Fruit fly (Drosophila melanogaster) whole organism, pupa: ENCODE data around the gene tex.

Source experiments
- CG10348 ChIP-seq: fragments of 200-800 bp; sonication (Bioruptor generic); IDR thresholded peaks from 2 replicates; pipeline ENCODE4 v1.3.6; 2022; ENCODE audit warnings: missing biosample characterization, missing genetic modification characterization
- CG12605 ChIP-seq: fragments of 200-800 bp; sonication (Bioruptor generic); IDR thresholded peaks from 2 replicates; pipeline ENCODE4 v1.3.6; 2022; ENCODE audit warnings: missing biosample characterization, missing genetic modification characterization
- CG13204 ChIP-seq: fragments of 200-800 bp; sonication (Bioruptor generic); optimal IDR thresholded peaks from 2 replicates; lab custom pipeline; 2018; ENCODE audit warnings: missing biosample characterization, mild to moderate bottlenecking, missing genetic modification characterization, moderate library complexity
- CG14655 ChIP-seq: fragments of 200-800 bp; sonication (Bioruptor generic); optimal IDR thresholded peaks from 3 replicates; lab custom pipeline; 2017; ENCODE audit warnings: mild to moderate bottlenecking, missing biosample characterization, missing genetic modification reagents, missing genetic modification characterization
- CG15710 ChIP-seq: fragments of 200-800 bp; sonication (Bioruptor generic); optimal IDR thresholded peaks from 2 replicates; lab custom pipeline; 2018; ENCODE audit warnings: missing biosample characterization, mild to moderate bottlenecking, missing genetic modification characterization, moderate library complexity
- CG17806 ChIP-seq: fragments of 200-800 bp; sonication (Bioruptor generic); optimal IDR thresholded peaks from 2 replicates; lab custom pipeline; 2018; ENCODE audit warnings: missing biosample characterization, mild to moderate bottlenecking, missing genetic modification characterization, moderate library complexity
- CG32121 ChIP-seq: fragments of 200-800 bp; sonication (Bioruptor generic); IDR thresholded peaks from 2 replicates; pipeline ENCODE4 v1.3.6; 2022; ENCODE audit warnings: missing biosample characterization, missing genetic modification characterization
- CG34367 ChIP-seq: fragments of 200-800 bp; sonication (Bioruptor generic); optimal IDR thresholded peaks from 2 replicates; lab custom pipeline; 2018; ENCODE audit warnings: missing biosample characterization, mild to moderate bottlenecking, missing genetic modification characterization
- CG4496 ChIP-seq: fragments of 200-800 bp; sonication (Bioruptor generic); IDR thresholded peaks from 3 replicates; pipeline ENCODE4 v1.3.6; 2022; ENCODE audit warnings: missing biosample characterization, missing genetic modification characterization
- CG8159 ChIP-seq: fragments of 200-800 bp; sonication (Bioruptor generic); optimal IDR thresholded peaks from 3 replicates; lab custom pipeline; 2018; ENCODE audit warnings: missing biosample characterization, mild to moderate bottlenecking, missing genetic modification characterization, moderate library complexity
- CG8301 ChIP-seq: fragments of 200-800 bp; sonication (Bioruptor generic); optimal IDR thresholded peaks from 2 replicates; lab custom pipeline; 2018; ENCODE audit warnings: missing biosample characterization, mild to moderate bottlenecking, missing genetic modification characterization
- CG9948 ChIP-seq: fragments of 200-800 bp; sonication (Bioruptor generic); optimal IDR thresholded peaks from 2 replicates; lab custom pipeline; 2018; ENCODE audit warnings: missing biosample characterization, mild to moderate bottlenecking, missing genetic modification characterization, moderate library complexity
- D1 ChIP-seq: fragments of 200-800 bp; sonication (Bioruptor generic); optimal IDR thresholded peaks from 2 replicates; lab custom pipeline; 2018; ENCODE audit warnings: missing biosample characterization, mild to moderate bottlenecking, missing genetic modification characterization, moderate library complexity
- EcR ChIP-seq: fragments of 200-800 bp; sonication (Bioruptor generic); optimal IDR thresholded peaks from 3 replicates; lab custom pipeline; 2019; ENCODE audit warnings: missing biosample characterization, missing genetic modification characterization, mild to moderate bottlenecking, moderate library complexity, missing genetic modification reagents
- Ets98B ChIP-seq: fragments of 200-800 bp; sonication (Bioruptor generic); IDR thresholded peaks from 2 replicates; pipeline ENCODE4 v1.3.6; 2022; ENCODE audit warnings: missing biosample characterization, missing genetic modification characterization
- Pif1A ChIP-seq: fragments of 200-800 bp; sonication (Bioruptor generic); optimal IDR thresholded peaks from 3 replicates; lab custom pipeline; 2016; ENCODE audit warnings: missing biosample characterization, missing genetic modification characterization
- Pif1B ChIP-seq: fragments of 200-800 bp; sonication (Bioruptor generic); optimal IDR thresholded peaks from 3 replicates; lab custom pipeline; 2016; ENCODE audit warnings: missing biosample characterization, missing genetic modification characterization
- Snoo ChIP-seq: fragments of 200-800 bp; sonication (Bioruptor generic); optimal IDR thresholded peaks from 3 replicates; lab custom pipeline; 2017; ENCODE audit warnings: missing biosample characterization, mild to moderate bottlenecking, missing genetic modification characterization, inconsistent platforms
- fd96Ca ChIP-seq: fragments of 200-800 bp; sonication (Bioruptor generic); IDR thresholded peaks from 3 replicates; pipeline ENCODE4 v1.3.6; 2022; ENCODE audit warnings: missing biosample characterization, missing genetic modification characterization
- gl ChIP-seq: fragments of 200-800 bp; sonication (Bioruptor generic); optimal IDR thresholded peaks from 2 replicates; lab custom pipeline; 2018; ENCODE audit warnings: missing biosample characterization, mild to moderate bottlenecking, missing genetic modification characterization
- rn ChIP-seq: fragments of 200-800 bp; sonication (Bioruptor generic); IDR thresholded peaks from 2 replicates; pipeline ENCODE4 v1.3.6; 2022; ENCODE audit warnings: missing biosample characterization, missing genetic modification characterization

tex gene

dm6 chr3R:8321447-8321846 is 13.0 kb upstream of the tex start, which contains the start of gene Or85a:
Gene Or85a (plus strand): TSS chr3R:8321747.
- no peak for TF ChIP-seq CG4496
- no peak for TF ChIP-seq CG32121 (GFP tag; lab: Robert Waterston, UW)
- no peak for TF ChIP-seq CG8159 (tag; lab: Kevin White, UChicago)
- TF ChIP-seq Pif1B (GFP tag; lab: Kevin White, UChicago), result no peak
- TF ChIP-seq Snoo, result no peak
- no peak for TF ChIP-seq CG34367 (tag; lab: Kevin White, UChicago)
- TF ChIP-seq CG12605, result no peak

dm6 chr3R:8317709-8318335 is 9.4 kb upstream of the tex start:
- TF ChIP-seq CG4496 (0 out of 3 replicates have a peak, but pooled peaks have one; percentile 21), CG32121 (GFP tag; lab: Robert Waterston, UW) (no peak), CG34367 (tag; lab: Kevin White, UChicago) (no peak), Ets98B (GFP tag; lab: Robert Waterston, UW) (peak; percentile 60; the same call in 1 of the 2 replicates), Pif1B (GFP tag; lab: Kevin White, UChicago) (no peak), CG8301 (tag; lab: Kevin White, UChicago) (no peak), CG14655 (no peak), EcR (GFP tag; lab: Kevin White, UChicago) (no peak), CG15710 (no peak), CG8159 (tag; lab: Kevin White, UChicago) (no peak), Pif1A (no peak), CG13204 (GFP tag; lab: Kevin White, UChicago) (no peak), gl (tag; lab: Kevin White, UChicago) (no peak), D1 (tag; lab: Kevin White, UChicago) (no peak), CG12605 (peak; percentile 65), CG10348 (GFP tag; lab: Robert Waterston, UW) (no peak), CG17806 (tag; lab: Kevin White, UChicago) (no peak), Snoo (no peak), rn (no peak), fd96Ca (GFP tag; lab: Robert Waterston, UW) (no peak; the same call in 2 of the 3 replicates), CG9948 (tag; lab: Kevin White, UChicago) (no peak)
- TF ChIP-seq, all 21 proteins: peak for 3

- TF ChIP-seq CG9948 (tag; lab: Kevin White, UChicago), result no peak
- no peak for TF ChIP-seq CG32121 (GFP tag; lab: Robert Waterston, UW)
- TF ChIP-seq CG4496, result no peak
- no peak for TF ChIP-seq CG14655
- TF ChIP-seq Ets98B (GFP tag; lab: Robert Waterston, UW), result no peak
- no peak for TF ChIP-seq CG12605
- no peak for TF ChIP-seq EcR (GFP tag; lab: Kevin White, UChicago)
- TF ChIP-seq Pif1B (GFP tag; lab: Kevin White, UChicago), result no peak
- TF ChIP-seq CG17806 (tag; lab: Kevin White, UChicago), result no peak
- no peak for TF ChIP-seq Snoo
- no peak for TF ChIP-seq Pif1A
- TF ChIP-seq CG8159 (tag; lab: Kevin White, UChicago), result no peak
- TF ChIP-seq fd96Ca (GFP tag; lab: Robert Waterston, UW), result no peak
- no peak for TF ChIP-seq CG34367 (tag; lab: Kevin White, UChicago)
- TF ChIP-seq CG15710, result no peak
- TF ChIP-seq CG10348 (GFP tag; lab: Robert Waterston, UW), result no peak
- TF ChIP-seq D1 (tag; lab: Kevin White, UChicago), result no peak
- no peak for TF ChIP-seq rn
- TF ChIP-seq CG8301 (tag; lab: Kevin White, UChicago), result no peak
These were observed 8.8 kb upstream of the tex start, which contains the start of gene Ctr1B for dm6 chr3R:8317215-8317614. Gene Ctr1B (plus strand): TSS chr3R:8317612.

dm6 chr3R:8316344-8317105 is 8.1 kb upstream of the tex start, which contains the start of gene Coq2:
Gene Coq2 (minus strand): TSS chr3R:8316543.
- no peak for TF ChIP-seq CG14655
- TF ChIP-seq Pif1A, result no peak
- no peak for TF ChIP-seq EcR (GFP tag; lab: Kevin White, UChicago)
- no peak for TF ChIP-seq CG10348 (GFP tag; lab: Robert Waterston, UW)
- TF ChIP-seq rn, result no peak
- no peak for TF ChIP-seq CG8159 (tag; lab: Kevin White, UChicago)
- no peak for TF ChIP-seq CG8301 (tag; lab: Kevin White, UChicago)
- no peak for TF ChIP-seq CG17806 (tag; lab: Kevin White, UChicago)
- TF ChIP-seq CG13204 (GFP tag; lab: Kevin White, UChicago), result no peak
- no peak for TF ChIP-seq Snoo
- TF ChIP-seq CG4496, result no peak
- no peak for TF ChIP-seq CG15710
- TF ChIP-seq CG9948 (tag; lab: Kevin White, UChicago), result no peak

- TF ChIP-seq Ets98B (GFP tag; lab: Robert Waterston, UW) (no peak), CG32121 (GFP tag; lab: Robert Waterston, UW) (no peak), CG34367 (tag; lab: Kevin White, UChicago) (no peak), CG14655 (no peak), EcR (GFP tag; lab: Kevin White, UChicago) (no peak), Snoo (no peak), CG8301 (tag; lab: Kevin White, UChicago) (no peak), fd96Ca (GFP tag; lab: Robert Waterston, UW) (no peak), CG12605 (no peak), D1 (tag; lab: Kevin White, UChicago) (no peak), CG17806 (tag; lab: Kevin White, UChicago) (no peak), rn (no peak), CG4496 (no peak), gl (tag; lab: Kevin White, UChicago) (no peak), CG15710 (no peak), CG10348 (GFP tag; lab: Robert Waterston, UW) (no peak), CG13204 (GFP tag; lab: Kevin White, UChicago) (no peak)
- TF ChIP-seq, all 21 proteins: peak for 0
These were observed 4.6 kb upstream of the tex start, which contains the start of gene CG7483 for dm6 chr3R:8313038-8313437. Gene CG7483 (plus strand): TSS chr3R:8313208.
